Worm (Caenorhabditis elegans): ENCODE measurements around the gene npp-21.

The npp-21 gene

ce11 chrII:7621513-7621912 is 22.1 kb downstream of the npp-21 start:
- no peak for TF ChIP-seq isw-1 (GFP tag; IDR thresholded peaks at IDR 0.05)
- no peak for TF ChIP-seq sox-4 (tag; optimal IDR thresholded peaks at IDR 0.05)
- no peak for TF ChIP-seq zip-4 (GFP tag; optimal IDR thresholded peaks at IDR 0.05)
- no peak for TF ChIP-seq Y116A8C.19 (tag; optimal IDR thresholded peaks at IDR 0.05; ENCODE audit: borderline replicate concordance)
- TF ChIP-seq dsc-1 (tag; optimal IDR thresholded peaks at IDR 0.05) = no peak
- no peak for TF ChIP-seq ces-1 (GFP tag; optimal IDR thresholded peaks at IDR 0.05)
- no peak for TF ChIP-seq ztf-11 (tag; optimal IDR thresholded peaks at IDR 0.05)
- TF ChIP-seq rnt-1 (tag; optimal IDR thresholded peaks at IDR 0.05) = no peak
- no peak for TF ChIP-seq elt-2 (tag; optimal IDR thresholded peaks at IDR 0.05)
- no peak for TF ChIP-seq mef-2 (tag; optimal IDR thresholded peaks at IDR 0.05)
- no peak for TF ChIP-seq snpc-4 (tag; optimal IDR thresholded peaks at IDR 0.05)
- no peak for TF ChIP-seq lin-15B (tag; optimal IDR thresholded peaks at IDR 0.05)
- no peak for TF ChIP-seq hpl-2 (GFP tag; optimal IDR thresholded peaks at IDR 0.05)
- no peak for TF ChIP-seq mdl-1 (tag; optimal IDR thresholded peaks at IDR 0.05)
- TF ChIP-seq pqm-1 (tag; optimal IDR thresholded peaks at IDR 0.05) = no peak
- no peak for TF ChIP-seq efl-1 (optimal IDR thresholded peaks at IDR 0.05)
- TF ChIP-seq efl-1 (GFP tag; optimal IDR thresholded peaks at IDR 0.05 in 1 of 2) = peak in 1 of 2 experiments; percentile 71
- TF ChIP-seq lir-3 (tag; optimal IDR thresholded peaks at IDR 0.05; ENCODE audit: poor library complexity) = no peak
- peak; percentile 100 for TF ChIP-seq blmp-1 (tag; optimal IDR thresholded peaks at IDR 0.05)
- TF ChIP-seq nhr-12 (tag; optimal IDR thresholded peaks at IDR 0.05) = no peak
- no peak for TF ChIP-seq fos-1 (tag; optimal IDR thresholded peaks at IDR 0.05)
- TF ChIP-seq lsy-2 (tag; optimal IDR thresholded peaks at IDR 0.05) = peak in 1 of 2 experiments; percentile 31
- TF ChIP-seq ceh-90 (tag; optimal IDR thresholded peaks at IDR 0.05) = no peak
- no peak for TF ChIP-seq sup-37 (GFP tag; optimal IDR thresholded peaks at IDR 0.05)
- TF ChIP-seq nhr-19 (GFP tag; conservative IDR thresholded peaks at IDR 0.05) = no peak
- no peak for TF ChIP-seq nhr-76 (tag; optimal IDR thresholded peaks at IDR 0.05)
- TF ChIP-seq ama-1 (optimal IDR thresholded peaks at IDR 0.05) = no peak
- peak in 1 of 6 experiments; percentile 20 for TF ChIP-seq elt-3 (tag; optimal IDR thresholded peaks at IDR 0.05)
- TF ChIP-seq vab-15 (tag; optimal IDR thresholded peaks at IDR 0.05) = peak; percentile 37
- TF ChIP-seq ceh-63 (GFP tag; optimal IDR thresholded peaks at IDR 0.05) = no peak
- no peak for TF ChIP-seq aly-2 (tag; optimal IDR thresholded peaks at IDR 0.05)
- no peak for TF ChIP-seq C16A3.4 (tag; optimal IDR thresholded peaks at IDR 0.05)
- no peak for TF ChIP-seq C04F5.9 (tag; optimal IDR thresholded peaks at IDR 0.05)
- TF ChIP-seq unc-86 (tag; optimal IDR thresholded peaks at IDR 0.05) = no peak
- no peak for TF ChIP-seq fkh-4 (tag; optimal IDR thresholded peaks at IDR 0.05; ENCODE audit: borderline replicate concordance)
- TF ChIP-seq mep-1 (tag; optimal IDR thresholded peaks at IDR 0.05) = peak; percentile 52
- no peak for TF ChIP-seq egl-27 (tag; optimal IDR thresholded peaks at IDR 0.05)
- no peak for TF ChIP-seq unc-62 (GFP tag; optimal IDR thresholded peaks at IDR 0.05)
- no peak for TF ChIP-seq tlp-1 (tag; optimal IDR thresholded peaks at IDR 0.05)
- TF ChIP-seq hlh-4 (tag; optimal IDR thresholded peaks at IDR 0.05) = no peak
- no peak for TF ChIP-seq tbx-2 (tag; optimal IDR thresholded peaks at IDR 0.05)
- no peak for TF ChIP-seq lin-13 (GFP tag; optimal IDR thresholded peaks at IDR 0.05)
- TF ChIP-seq nhr-71 (tag; optimal IDR thresholded peaks at IDR 0.05) = peak; percentile 37
- TF ChIP-seq snu-23 (GFP tag; optimal IDR thresholded peaks at IDR 0.05) = peak; percentile 38
- TF ChIP-seq unc-30 (tag; optimal IDR thresholded peaks at IDR 0.05) = no peak
- no peak for TF ChIP-seq nhr-11 (tag; optimal IDR thresholded peaks at IDR 0.05)
- TF ChIP-seq lin-14 (GFP tag; optimal IDR thresholded peaks at IDR 0.05) = peak; percentile 75
- TF ChIP-seq lin-35 (GFP tag; optimal IDR thresholded peaks at IDR 0.05) = peak in 1 of 2 experiments; percentile 4
- TF ChIP-seq mab-9 (GFP tag; IDR thresholded peaks at IDR 0.05) = no peak
- TF ChIP-seq nhr-47 (tag; optimal IDR thresholded peaks at IDR 0.05) = no peak
- peak; percentile 48 for TF ChIP-seq nhr-85 (tag)
